Worm (Caenorhabditis elegans): ENCODE results near the gene F47B10.3.

DNA sequence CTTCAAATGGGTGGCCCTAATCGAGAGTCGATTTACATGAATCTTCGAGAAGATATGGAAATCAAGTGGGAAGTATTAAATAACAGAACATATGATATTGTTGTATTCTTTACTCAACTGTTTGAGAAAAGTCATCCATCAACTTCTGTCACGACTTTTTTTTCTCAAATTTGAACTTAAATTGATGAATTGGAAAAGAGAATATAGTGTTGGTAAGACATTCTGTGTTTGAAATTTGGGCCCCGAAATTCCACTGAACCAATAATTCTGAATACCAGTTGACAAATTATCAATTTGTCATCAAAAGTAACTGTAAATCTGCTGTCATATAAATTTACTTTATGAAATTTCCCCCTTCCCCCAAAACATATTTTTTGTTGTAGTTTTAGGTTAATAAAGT is 45.1 kb upstream of the F47B10.3 start:
- TF ChIP-seq fos-1 (tag; optimal IDR thresholded peaks at IDR 0.05) (no peak), ztf-11 (tag; optimal IDR thresholded peaks at IDR 0.05) (no peak), ceh-82 (tag; optimal IDR thresholded peaks at IDR 0.05) (no peak), nhr-77 (tag; optimal IDR thresholded peaks at IDR 0.05) (no peak), nhr-23 (tag; optimal IDR thresholded peaks at IDR 0.05) (no peak), jun-1 (tag; optimal IDR thresholded peaks at IDR 0.05) (no peak), nfya-1 (tag; optimal IDR thresholded peaks at IDR 0.05; ENCODE audit: insufficient read depth) (no peak), snpc-4 (tag; optimal IDR thresholded peaks at IDR 0.05) (no peak)

Measured in whole organism, L3 larva.